Worm (Caenorhabditis elegans) whole organism, dauer: ENCODE results near the gene E04D5.5.
"Not testable (repeated sequence)": the region's sequence is repeated elsewhere in the genome, so short reads cannot be mapped to it uniquely, and the experiment has no call there.

Experiments used
- unc-62 ChIP-seq: sonication (generic microtip); optimal IDR thresholded peaks from 2 replicates; lab custom pipeline; 2017; ENCODE audit warnings: missing biosample characterization, missing genetic modification reagents, missing genetic modification characterization

Gene E04D5.5

DNA sequence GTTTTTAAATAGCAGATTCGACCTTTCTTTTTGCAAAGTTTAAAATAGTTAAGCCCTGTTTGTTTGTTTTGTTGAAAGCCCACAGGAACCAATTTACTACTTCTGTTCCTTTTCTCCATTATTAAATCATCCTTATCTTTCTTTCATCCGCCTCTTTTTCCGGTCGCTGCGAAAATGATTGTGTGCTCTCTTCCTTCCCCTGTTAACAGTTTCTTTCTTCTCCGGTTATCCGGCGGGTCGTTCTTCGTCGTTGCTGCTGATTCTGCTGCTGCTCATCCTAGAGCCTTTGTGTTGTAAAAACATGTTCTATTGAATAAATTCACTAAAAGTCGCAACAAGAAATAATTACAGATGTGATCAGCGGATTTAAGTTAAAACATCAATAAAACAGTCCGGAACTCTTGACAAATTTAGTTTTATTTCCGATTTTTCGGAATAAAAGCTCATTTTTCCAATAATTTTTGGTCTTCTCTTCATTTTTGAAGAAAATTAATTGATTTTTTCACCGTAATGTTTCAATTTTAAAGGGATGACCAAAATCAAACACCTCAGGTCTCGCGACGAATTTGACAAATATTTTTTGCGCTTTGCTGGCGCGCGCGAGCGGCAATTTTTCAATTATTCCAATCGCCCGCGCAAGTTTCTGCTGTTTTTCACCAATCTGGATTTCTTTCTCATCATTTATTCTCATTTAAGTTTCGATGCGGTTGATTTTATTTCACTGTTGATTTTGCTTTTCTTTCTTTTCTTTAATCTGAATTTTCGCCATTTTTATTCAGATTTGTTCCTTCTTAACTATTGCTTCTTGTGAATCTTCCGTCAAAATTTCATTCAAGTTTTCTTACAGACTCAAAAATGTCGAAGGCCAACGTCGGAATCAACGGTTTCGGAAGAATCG lies 17.6 kb upstream of the E04D5.5 start, which contains the start of gene gpd-1:
gpd-1 (plus strand) TSS at position 848 of the 898 bp plus-strand sequence.
- no peak for TF ChIP-seq unc-62 (GFP tag; lab: Kevin White, UChicago)

DNA sequence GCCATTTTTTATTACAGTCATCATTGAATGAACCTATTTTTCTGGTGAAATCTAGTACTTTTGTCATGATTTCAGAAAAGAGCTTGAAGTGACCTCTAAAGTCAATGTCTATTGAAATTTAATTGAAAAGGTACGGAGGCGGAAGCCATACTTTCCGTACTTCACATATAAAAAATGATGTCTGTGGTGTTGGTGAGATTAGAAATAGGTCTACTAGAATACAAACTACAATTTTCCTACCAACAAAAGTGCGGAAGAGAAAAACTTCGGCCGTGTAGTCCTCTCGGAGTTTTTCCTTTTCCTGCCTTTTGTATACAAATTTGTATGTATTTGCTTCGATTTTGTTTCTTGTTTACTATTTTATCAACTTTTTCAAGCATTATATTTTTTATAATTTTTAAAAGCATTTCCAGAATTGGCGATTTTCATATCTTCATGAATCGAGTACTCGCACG lies 15.8 kb upstream of the E04D5.5 start, which contains the start of gene T09F3.4:
T09F3.4 (plus strand) TSS at position 405 of the 455 bp plus-strand sequence.
- TF ChIP-seq unc-62 (GFP tag; lab: Kevin White, UChicago) = no peak

DNA sequence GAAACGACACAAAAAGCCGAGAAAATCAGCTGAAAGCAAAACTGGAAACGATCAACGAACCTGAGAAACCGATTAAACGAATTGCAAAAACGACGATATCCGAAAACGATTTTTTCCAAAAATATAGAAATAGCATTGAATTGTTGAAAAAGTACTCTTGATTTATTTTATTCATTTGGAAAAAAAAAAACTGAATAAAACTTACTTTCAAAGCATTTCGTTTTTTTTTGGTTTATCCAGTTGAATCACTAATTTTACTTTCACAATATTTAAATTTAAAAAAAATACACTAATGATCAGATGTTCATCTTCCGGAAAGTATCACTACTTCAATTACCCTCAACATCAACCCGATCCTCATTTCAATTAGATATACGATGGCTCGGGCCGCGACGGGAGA lies 14.5 kb upstream of the E04D5.5 start, which contains the start of gene T09F3.5:
T09F3.5 (plus strand) TSS at position 301 of the 400 bp plus-strand sequence.
- TF ChIP-seq unc-62 (GFP tag; lab: Kevin White, UChicago) = no peak

DNA sequence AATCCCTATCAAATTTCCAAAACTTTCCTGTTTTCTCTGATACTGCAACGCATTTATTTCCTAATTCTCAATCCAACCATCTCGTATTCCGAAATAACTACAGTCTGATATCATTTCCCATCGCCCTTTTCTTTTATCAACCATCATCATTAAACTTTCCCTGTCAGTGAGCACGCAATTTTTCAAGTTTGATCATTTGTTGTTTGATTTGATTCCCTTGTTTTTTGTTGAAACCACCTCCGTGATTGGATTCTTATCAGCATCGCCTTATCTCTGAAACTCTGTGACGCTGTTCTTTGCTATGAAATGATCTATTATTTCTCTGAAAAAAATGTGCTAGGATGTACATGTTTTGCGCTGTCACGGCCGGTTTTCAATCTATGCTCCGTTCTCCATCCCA lies 8.1 kb upstream of the E04D5.5 start:
- no peak for TF ChIP-seq unc-62 (GFP tag; lab: Kevin White, UChicago)

DNA sequence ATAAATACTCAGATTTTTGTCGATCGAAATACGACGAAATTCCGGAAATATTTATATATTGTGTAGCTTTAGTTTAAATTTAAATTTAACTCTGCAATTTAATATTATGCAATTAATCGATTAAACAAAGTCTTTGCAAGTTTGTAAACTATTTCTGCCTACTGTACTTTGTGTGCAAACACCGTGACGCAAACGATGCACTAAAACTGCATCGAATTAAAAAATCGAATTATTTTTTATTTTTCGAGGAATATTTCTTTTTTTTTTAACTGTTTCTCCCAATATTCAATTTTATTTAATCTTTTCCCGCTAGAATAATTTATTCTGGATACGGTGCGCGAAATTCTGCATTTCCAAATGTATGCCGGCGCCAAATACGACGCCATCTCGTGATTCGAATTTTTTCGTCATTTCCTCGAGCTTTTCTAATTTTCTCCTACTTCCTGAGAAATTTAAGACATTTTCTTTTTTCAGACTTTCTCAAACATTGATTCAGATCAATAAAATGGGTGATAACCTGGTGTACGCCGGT lies 5.3 kb downstream of the E04D5.5 start, which contains the start of gene eif-2A:
eif-2A (plus strand) TSS at position 469 of the 532 bp plus-strand sequence.
- no peak for TF ChIP-seq unc-62 (GFP tag; lab: Kevin White, UChicago)

DNA sequence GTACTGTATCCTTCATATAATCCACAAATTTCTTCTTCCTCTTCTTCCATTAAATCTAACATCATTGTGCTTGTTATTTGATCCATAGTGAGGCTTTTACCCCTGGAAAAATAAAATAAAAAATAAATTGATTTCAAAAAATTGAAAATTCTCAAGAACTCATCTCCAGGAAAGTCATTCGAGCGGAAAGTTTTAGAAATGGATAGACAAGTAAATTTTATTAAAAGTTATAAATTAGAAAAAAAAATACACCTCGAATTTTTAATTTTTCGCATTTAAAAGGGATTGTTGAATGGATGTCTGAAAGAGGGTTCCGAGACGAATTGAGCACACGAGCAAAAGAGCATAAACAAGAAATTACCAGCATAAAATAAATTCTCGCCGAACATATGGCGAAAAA lies 10.9 kb downstream of the E04D5.5 start, which contains the start of gene frpr-21:
frpr-21 (minus strand) TSS at position 101 of the 400 bp plus-strand sequence.
- no peak for TF ChIP-seq unc-62 (GFP tag; lab: Kevin White, UChicago)

DNA sequence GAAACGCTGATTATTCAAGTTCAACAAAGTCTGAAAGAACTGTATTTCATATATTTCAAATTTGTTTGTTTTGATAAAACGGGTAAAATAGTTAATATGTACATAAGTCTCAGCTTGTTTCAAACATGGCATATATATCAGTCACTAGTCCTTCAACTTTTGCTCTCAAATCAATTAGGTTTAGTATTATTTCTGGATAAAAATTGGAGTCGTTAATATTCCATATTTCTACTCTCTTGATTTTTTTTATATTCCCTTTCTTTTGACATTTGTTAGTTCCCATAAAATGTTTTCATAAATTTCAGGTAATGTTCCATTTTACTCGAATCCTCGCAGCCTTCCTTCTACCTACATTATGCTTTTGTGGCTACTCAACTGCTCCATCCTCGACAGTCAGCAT lies 24.7 kb downstream of the E04D5.5 start, which contains the start of gene cut-4:
cut-4 (plus strand) TSS at position 301 of the 400 bp plus-strand sequence.
- TF ChIP-seq unc-62 (GFP tag; lab: Kevin White, UChicago) = no peak

DNA sequence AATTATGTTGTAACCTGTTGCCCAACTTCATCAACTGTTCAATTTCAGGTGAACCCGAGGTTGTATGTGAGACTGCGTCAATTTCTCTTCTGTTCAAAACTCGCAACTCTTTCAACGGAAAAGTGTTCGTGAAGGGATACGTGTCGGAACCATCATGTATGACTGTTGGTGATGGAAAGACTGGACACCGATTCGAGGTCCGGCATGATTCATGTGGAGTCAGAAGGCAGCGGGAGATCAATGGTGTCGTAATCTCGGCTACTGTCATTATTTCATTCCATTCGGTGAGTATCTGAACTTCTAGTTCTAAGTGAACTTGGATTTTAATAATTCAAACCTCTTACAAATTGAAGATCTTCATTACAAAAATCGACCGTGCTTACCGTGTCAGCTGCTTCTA lies 26.8 kb downstream of the E04D5.5 start:
- no peak for TF ChIP-seq unc-62 (GFP tag; lab: Kevin White, UChicago)

DNA sequence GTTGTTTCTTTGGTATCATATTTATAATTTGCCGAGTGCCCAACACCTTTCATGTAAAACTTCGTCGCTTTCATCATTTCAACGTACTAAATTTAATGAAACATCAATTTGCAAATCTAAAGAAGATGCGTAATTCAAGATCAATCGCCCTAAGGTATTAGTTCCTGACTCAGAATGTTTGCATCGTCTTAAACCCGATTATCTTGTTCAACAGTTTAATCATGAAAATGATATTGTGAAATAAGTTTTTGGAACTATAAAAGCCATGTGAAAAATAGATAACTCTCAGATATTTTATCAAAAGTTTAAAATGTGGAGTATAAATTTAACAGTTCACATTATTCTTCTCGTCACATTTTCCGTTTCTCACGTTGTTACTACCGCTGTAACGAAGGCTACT lies 28.9 kb downstream of the E04D5.5 start, which contains the start of gene E04D5.4:
E04D5.4 (plus strand) TSS at position 301 of the 400 bp plus-strand sequence.
- TF ChIP-seq unc-62 (GFP tag; lab: Kevin White, UChicago) = no peak

DNA sequence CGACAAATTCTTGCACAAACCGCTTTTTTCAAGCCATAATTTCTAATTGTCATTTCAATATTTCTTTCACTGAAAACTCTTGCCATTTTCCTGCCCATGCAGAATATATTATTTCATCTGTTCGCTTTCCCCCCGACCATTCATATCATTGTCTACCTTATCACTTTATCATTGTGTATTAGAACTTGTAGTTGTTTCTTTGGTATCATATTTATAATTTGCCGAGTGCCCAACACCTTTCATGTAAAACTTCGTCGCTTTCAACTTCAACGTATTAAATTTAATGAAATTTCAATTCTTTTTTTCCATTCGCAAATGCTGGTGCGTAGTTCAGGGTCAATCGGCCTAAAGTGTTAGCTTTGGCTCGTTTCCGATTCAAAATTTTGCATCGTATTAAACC lies 31.8 kb downstream of the E04D5.5 start, which contains the start of gene ZK673.1:
ZK673.1 (plus strand) TSS at position 301 of the 400 bp plus-strand sequence.
- not testable (repeated sequence) for TF ChIP-seq unc-62 (GFP tag; lab: Kevin White, UChicago)

DNA sequence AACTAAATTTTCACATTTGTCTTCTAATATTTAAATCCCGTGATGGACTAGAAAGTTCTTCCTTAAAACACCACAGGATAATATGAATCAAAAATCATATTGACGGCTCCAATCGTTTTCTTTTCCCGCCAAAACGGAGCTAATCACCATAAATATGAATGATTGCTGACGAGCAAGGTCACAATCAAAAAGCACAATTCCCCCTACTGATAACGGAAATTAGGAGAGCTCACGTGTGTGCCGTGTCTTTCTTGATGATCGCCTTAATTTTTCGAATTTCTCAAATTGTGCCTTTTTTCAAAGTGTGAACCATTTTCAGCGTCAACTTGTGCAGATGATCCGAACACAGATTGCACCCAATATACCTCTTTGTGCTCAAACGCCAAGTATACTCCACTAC lies 32.8 kb downstream of the E04D5.5 start:
- no peak for TF ChIP-seq unc-62 (GFP tag; lab: Kevin White, UChicago)

DNA sequence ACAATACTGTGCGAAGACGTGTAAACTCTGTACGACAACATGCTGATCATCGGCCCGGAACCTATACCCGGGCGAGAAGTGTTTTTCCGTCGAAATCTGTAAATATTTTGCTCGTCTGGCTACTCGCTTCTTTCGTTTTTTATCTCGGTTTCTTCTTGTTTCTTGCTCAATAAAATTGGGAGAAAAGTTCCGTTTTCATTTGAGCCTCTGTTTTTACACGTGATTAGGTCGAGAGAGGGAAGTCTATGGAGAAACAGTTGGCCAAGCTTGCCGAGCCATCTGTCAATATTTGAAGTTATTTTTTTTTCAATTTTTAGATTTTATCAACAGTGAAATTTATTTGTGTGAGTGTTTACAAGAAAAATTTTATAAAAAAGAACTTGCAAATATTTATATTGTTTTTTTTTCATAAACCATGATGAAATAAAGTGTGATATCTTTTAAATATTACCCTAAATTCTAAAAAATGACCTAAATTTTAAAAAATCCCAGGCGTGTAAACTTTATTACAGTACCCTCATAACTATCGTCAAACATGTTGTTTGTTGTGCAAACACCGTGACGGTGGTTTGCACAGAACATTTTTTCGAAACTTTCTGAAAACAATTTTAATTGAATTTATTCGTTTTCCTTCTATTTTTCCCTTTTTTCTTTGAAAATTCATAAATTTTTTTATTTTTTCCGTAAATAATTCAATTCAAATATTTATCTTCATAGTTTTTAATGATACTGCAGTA lies 34.0 kb downstream of the E04D5.5 start:
- TF ChIP-seq unc-62 (GFP tag; lab: Kevin White, UChicago) = no peak

DNA sequence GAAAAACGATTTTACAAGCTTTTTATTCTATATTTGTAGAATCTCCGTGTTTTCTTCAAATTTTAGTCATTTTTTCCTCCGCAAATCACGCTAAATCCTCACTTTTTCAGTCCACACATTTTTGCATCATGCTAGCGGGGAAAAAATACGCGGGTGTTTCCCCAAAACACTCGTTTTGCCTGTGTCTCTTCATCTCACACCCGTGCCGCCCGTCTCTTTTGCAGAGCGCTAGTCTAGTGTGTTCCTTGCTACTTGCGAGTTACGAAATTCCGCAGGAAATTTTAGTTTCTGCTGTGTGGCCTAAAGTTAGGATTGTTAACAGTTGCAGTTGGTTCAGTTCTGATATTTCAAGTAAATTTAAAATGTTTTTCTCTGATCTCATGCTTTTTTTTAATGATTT lies 34.6 kb downstream of the E04D5.5 start:
- TF ChIP-seq unc-62 (GFP tag; lab: Kevin White, UChicago) = no peak

DNA sequence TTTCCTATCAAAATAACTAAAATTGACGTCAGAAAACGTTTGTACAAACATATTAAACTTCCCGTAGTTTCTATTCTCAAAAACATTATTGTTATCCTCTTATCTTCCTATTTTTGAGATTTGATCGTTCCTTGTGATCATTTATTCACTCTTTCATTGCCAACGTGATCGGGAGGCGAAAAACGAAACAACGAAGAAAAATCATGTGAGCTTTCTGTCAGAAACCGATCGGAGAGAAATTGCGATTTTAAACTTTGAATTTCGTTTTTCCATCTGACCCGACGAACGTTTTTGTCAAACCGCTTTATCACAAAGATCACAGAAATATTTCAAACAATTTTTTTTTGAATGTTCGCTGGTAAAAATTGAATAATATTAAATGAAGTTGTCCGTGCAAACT lies 35.2 kb downstream of the E04D5.5 start:
- TF ChIP-seq unc-62 (GFP tag; lab: Kevin White, UChicago) = no peak

DNA sequence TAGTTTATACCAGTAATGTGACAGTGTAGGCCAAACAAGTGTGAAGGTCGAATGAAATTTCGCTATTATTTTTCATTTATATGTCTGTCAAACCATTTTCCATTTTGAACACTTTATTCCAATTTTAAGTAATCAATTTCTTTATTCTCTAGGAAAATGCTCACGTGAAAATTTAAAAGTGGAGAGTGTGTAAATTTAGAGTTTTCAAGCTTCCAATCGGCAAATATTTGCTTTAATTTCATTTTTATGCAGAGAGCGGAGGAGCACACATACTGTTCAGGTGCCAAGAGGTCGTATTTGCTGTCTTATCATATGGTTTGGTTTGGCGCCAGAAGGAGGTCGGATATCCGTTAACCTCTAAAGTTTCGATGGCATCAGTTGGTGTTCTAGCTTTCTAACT lies 35.7 kb downstream of the E04D5.5 start:
- no peak for TF ChIP-seq unc-62 (GFP tag; lab: Kevin White, UChicago)
